Fruit fly (Drosophila melanogaster) whole organism, adult: ENCODE data around the gene CG15027.

ENCODE experiments used
- CG33017 ChIP-seq: fragments of 200-800 bp; sonication (Bioruptor generic); optimal IDR thresholded peaks from 2 replicates; lab custom pipeline; 2018; ENCODE audit warnings: missing biosample characterization, mild to moderate bottlenecking, missing genetic modification characterization, moderate library complexity
- CG5204 ChIP-seq: fragments of 200-800 bp; sonication (Bioruptor generic); optimal IDR thresholded peaks from 2 replicates; lab custom pipeline; 2016; ENCODE audit warnings: missing biosample characterization, missing genetic modification characterization
- cnc ChIP-seq, 2 experiments: fragments of >200 bp; optimal IDR thresholded peaks; 2 replicates each; lab custom pipeline; 2017
- kay ChIP-seq: fragments of 200-800 bp; sonication (Bioruptor generic); peaks from one replicate; lab custom pipeline; 2016; ENCODE audit warnings: missing biosample characterization, missing genetic modification characterization, borderline replicate concordance

DNA sequence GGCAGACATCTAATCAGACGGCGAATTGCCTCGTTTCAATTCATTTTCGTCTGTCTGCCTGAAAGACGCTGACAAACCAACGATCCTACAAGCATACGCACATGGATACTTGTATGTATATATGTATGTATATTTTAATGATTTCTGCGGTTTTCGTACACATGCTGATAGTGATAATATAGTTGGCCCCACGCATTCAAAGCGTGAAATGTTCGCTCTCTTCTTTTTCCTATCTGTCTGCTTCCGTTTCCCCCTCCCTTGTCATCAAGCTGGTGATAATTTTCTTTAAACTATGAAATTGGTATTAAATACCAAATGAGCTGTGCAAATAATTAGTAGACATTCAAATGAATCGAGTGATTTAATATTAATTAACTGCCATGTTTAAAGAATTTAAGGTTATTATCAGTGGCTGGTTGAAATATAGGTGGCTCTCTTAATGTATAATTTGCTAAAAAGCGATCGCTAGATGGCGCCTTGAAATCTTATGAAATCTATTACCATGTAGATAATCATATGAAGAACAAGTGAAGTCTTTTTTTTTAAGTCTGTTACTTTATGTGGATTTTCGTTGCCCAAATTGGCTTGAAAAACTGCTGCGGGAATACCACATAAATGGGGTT, 4.7 kb downstream of the CG15027 start, which contains the start of gene CG33177:
- TF ChIP-seq kay (no peak), cnc (optimal IDR thresholded peaks at IDR 0.05; lab: Kevin White, UChicago) (no peak), CG33017 (tag; lab: Kevin White, UChicago) (no peak), CG5204 (GFP tag; lab: Kevin White, UChicago) (no peak)
